Worm (Caenorhabditis elegans): ENCODE results near the gene Y64G10A.2.

Y64G10A.2 gene

DNA sequence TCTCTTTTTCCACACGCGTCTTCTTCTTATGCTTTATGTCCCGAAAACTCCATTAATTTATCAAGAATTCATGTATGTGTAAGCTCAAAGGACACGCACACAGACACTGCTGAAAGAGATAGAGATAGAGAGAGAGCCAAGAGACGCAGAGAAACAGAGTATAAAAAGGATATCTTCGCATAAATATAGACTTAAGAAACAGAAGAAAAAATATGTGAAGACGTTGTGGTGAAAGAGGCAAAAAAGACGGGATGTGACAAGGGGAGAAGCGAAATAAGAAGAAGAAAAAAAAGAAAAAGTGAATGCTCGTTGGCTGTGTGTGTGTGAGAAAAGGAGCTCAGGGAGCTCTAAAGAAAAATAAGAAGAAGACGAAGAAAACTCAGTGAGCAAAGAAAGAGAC lies 16.5 kb upstream of the Y64G10A.2 start:
- TF ChIP-seq ceh-31 (tag; optimal IDR thresholded peaks at IDR 0.05), result peak; percentile 18
- TF ChIP-seq unc-55 (GFP tag; optimal IDR thresholded peaks at IDR 0.05), result peak; percentile 0
- TF ChIP-seq ceh-34 (tag; optimal IDR thresholded peaks at IDR 0.05), result no peak
- TF ChIP-seq unc-42 (tag; optimal IDR thresholded peaks at IDR 0.05), result peak; percentile 66
- TF ChIP-seq nfya-1 (tag; optimal IDR thresholded peaks at IDR 0.05), result peak; percentile 18
- peak; percentile 30 for TF ChIP-seq ceh-18 (tag; optimal IDR thresholded peaks at IDR 0.05)
- no peak for TF ChIP-seq elt-4 (tag; optimal IDR thresholded peaks at IDR 0.05)
- TF ChIP-seq pat-9 (tag; optimal IDR thresholded peaks at IDR 0.05), result no peak
- no peak for TF ChIP-seq ama-1 (optimal IDR thresholded peaks at IDR 0.05)

DNA sequence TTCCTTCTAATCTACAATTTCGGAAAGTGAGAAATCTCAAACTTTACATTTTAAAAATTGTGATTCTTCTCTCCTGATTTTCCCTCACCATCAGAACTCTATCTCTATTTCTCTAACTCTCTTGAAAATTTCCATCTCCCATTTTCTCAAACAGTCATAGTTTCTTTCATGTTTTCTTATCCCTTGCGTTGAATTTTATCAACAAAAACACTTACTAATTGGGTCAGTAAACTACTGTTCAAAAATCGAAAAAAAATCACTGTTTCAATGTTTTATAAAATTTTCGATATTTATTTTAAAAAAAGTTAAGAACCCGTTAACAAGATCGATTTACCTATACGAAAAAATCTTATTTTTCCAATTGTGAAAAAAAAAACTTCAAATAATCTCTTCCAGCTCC lies 14.9 kb upstream of the Y64G10A.2 start:
- TF ChIP-seq gmeb-2 (tag; optimal IDR thresholded peaks at IDR 0.05) (no peak), ceh-45 (GFP tag; IDR thresholded peaks at IDR 0.05) (no peak), odd-2 (tag; optimal IDR thresholded peaks at IDR 0.05) (no peak), fax-1 (tag; optimal IDR thresholded peaks at IDR 0.05) (no peak)

DNA sequence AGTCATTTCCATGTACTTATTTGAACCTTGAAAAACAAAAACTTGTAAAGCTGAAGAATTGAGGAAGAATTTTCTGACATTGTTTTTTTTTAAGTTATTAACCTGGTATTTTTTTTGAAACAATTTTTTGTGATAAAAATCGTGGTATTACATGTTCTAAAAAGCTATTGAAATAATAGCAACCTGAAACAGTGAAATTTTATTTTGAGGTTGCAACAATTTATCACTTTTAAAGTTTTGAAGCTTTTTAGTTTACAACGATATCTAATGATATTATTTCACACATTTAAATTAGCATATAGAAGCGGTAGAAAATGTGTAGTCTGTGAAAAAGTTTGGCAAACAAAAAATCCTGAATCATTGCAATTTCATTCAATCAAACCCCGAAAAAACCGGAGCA lies 13.3 kb upstream of the Y64G10A.2 start:
- TF ChIP-seq ztf-16 (tag; optimal IDR thresholded peaks at IDR 0.05) (no peak), dmd-4 (tag; optimal IDR thresholded peaks at IDR 0.05; ENCODE audit: borderline replicate concordance) (no peak), pros-1 (tag; optimal IDR thresholded peaks at IDR 0.05) (no peak), ceh-9 (tag; optimal IDR thresholded peaks at IDR 0.05) (no peak), ahr-1 (tag; optimal IDR thresholded peaks at IDR 0.05) (no peak), ets-4 (tag; optimal IDR thresholded peaks at IDR 0.05) (no peak), fkh-10 (GFP tag; optimal IDR thresholded peaks at IDR 0.05) (no peak)

DNA sequence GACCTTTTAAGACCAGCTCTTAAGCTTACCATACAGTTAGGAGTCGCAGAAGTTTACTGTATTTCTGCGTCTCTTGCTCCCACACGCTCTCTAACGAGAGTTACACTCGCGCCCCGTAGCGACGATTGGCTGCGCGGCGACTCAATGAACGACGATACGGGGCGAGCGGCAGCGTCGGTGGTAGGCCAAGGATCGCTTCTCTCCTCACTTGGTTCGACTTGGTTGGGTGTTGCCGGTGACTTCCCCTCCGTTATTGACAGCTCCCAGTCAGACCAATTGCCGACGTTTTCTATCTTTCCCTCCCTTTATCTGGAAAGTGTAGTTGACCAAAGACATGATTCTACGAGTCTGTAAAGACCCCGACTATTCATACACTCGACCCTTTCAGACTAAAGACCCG lies 11.3 kb upstream of the Y64G10A.2 start:
- TF ChIP-seq K02D7.2 (tag; optimal IDR thresholded peaks at IDR 0.05) (no peak), pat-9 (tag; optimal IDR thresholded peaks at IDR 0.05) (no peak), C08G9.2 (tag; optimal IDR thresholded peaks at IDR 0.05) (no peak), ceh-31 (tag; optimal IDR thresholded peaks at IDR 0.05) (no peak), ceh-30 (tag; optimal IDR thresholded peaks at IDR 0.05) (no peak), F13H6.1 (tag; optimal IDR thresholded peaks at IDR 0.05) (no peak), ttx-3 (tag; optimal IDR thresholded peaks at IDR 0.05) (no peak)

DNA sequence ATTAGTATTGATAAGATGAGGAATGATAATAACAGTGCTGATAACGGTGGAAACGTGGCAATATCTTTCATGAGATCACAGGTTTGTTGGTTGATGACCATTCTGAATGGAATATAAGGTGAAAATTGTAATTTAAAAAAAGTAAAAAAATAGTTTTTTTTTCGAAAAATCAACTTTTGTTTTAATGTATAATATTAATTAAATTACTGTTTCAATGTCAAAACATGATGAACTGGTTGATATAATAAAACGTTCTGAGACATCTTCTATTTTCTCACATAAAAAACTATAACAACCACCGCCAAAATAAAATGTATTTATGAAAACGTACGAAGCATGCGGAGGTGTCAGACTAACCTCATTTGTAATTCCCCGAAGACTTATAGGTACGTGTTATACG lies 5.9 kb upstream of the Y64G10A.2 start, which contains the start of gene srab-24:
TSS of gene srab-24 (minus strand) at position 101 of the 400 bp plus-strand sequence.
- TF ChIP-seq elt-2 (tag; optimal IDR thresholded peaks at IDR 0.05), result peak; percentile 36
- no peak for TF ChIP-seq ceh-45 (GFP tag; IDR thresholded peaks at IDR 0.05)

DNA sequence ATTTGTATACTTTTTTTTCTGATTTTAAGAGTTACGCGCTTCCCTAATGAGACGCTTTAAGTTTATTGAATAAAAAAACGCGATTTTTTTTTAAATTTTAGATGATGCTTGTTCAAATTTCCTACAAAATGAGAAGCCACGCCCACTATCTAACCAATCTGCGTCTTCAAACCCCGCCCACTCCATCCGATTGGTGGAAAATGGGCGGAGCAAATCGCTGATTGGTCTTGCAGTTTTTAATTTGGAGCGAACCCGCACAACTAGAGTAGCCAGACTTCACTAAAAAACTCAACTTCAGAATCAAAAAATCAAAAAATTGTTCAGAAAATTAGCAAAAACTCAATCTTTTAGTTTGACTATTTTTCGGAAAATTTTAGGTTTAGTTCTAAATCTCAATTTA lies 5.2 kb upstream of the Y64G10A.2 start:
- TF ChIP-seq tbx-7 (tag; optimal IDR thresholded peaks at IDR 0.05) (no peak), nfya-1 (tag; optimal IDR thresholded peaks at IDR 0.05) (peak; percentile 90), gmeb-2 (tag; optimal IDR thresholded peaks at IDR 0.05) (no peak), lim-6 (tag; optimal IDR thresholded peaks at IDR 0.05) (no peak)

DNA sequence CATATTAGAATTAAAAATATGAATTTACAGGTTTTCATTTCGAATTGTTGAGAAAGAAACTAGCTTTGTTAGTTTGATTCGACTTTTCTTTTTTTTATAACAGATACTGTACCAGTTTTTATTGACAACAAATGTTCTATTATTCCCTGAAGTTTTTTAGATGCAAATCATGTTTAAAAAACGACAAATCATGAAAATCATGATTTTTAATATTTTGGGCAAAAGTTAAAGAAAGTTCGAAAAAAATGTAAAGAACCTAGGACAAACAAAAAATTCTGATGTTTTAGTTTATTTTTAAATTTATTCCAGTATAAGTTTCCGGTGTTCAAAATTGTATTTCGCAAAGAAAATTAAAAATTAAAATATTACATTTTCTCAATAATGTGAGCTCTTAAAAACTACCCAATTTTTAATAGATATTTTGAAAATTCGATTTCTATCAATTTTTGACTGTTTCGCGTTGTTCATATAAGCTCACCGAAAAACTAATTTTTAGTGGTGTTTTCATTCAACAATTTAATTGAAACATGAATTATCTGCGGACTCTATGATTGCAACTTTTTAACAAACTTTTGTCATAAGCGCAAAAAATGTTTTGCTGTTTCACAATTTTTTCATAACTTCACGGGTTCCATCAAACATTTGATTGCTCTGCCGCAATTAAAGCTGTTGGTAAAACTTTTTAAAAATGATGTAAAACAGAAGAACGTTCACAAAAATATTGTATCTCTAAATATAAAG lies 2.7 kb downstream of the Y64G10A.2 start, which contains the start of gene Y64G10A.10:
TSS of gene Y64G10A.10 (minus strand) at position 51 of the 741 bp plus-strand sequence.
- TF ChIP-seq zip-5 (tag; optimal IDR thresholded peaks at IDR 0.05) (no peak), sox-2 (GFP tag; IDR thresholded peaks at IDR 0.05) (no peak), pat-9 (tag; optimal IDR thresholded peaks at IDR 0.05) (no peak), ceh-6 (GFP tag; optimal IDR thresholded peaks at IDR 0.05) (no peak), unc-55 (GFP tag; optimal IDR thresholded peaks at IDR 0.05) (no peak), ceh-19 (GFP tag; optimal IDR thresholded peaks at IDR 0.05) (no peak), pha-4 (tag; optimal IDR thresholded peaks at IDR 0.05) (no peak), ceh-24 (tag; optimal IDR thresholded peaks at IDR 0.05) (no peak), pros-1 (tag; optimal IDR thresholded peaks at IDR 0.05) (no peak), odd-2 (tag; optimal IDR thresholded peaks at IDR 0.05) (no peak), dve-1 (tag; optimal IDR thresholded peaks at IDR 0.05) (no peak), dmd-4 (tag; optimal IDR thresholded peaks at IDR 0.05; ENCODE audit: borderline replicate concordance) (no peak), fax-1 (tag; optimal IDR thresholded peaks at IDR 0.05) (no peak), rnt-1 (tag; optimal IDR thresholded peaks at IDR 0.05) (no peak), npax-4 (tag; optimal IDR thresholded peaks at IDR 0.05) (no peak), ztf-16 (tag; optimal IDR thresholded peaks at IDR 0.05) (no peak), pqm-1 (tag; optimal IDR thresholded peaks at IDR 0.05) (no peak), hlh-15 (tag; optimal IDR thresholded peaks at IDR 0.05) (no peak), T23F11.4 (GFP tag; optimal IDR thresholded peaks at IDR 0.05) (no peak)
